Worm (Caenorhabditis elegans): ENCODE data around the gene R11.4.
"Not testable (repeated sequence)": the region's sequence is repeated elsewhere in the genome, so short reads cannot be mapped to it uniquely, and the experiment has no call there.

Gene R11.4

DNA sequence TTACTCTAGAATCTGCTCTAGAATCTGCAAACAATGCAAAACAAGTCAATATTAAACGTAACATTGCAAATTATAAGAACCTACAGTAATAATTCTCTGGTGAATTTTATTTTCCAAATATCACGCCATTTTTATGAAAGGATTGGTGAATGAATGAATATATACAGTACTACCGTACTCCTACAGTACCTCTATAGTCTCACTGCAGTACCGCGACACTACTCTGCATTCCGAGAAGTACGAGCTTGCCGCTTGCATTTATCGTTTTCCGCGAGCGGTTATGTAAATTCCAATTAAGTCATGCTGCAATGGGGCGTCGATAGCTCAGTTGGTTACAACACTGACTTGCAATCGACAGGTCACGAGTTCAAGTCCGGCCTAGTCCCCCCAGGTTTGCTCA is 1.9 kb upstream of the R11.4 start, which contains the start of gene F23A7.4:
TSS of gene F23A7.4 (plus strand) at position 301 of the 400 bp plus-strand sequence.
- TF ChIP-seq ceh-62 (tag; optimal IDR thresholded peaks at IDR 0.05); unc-62 (GFP tag; optimal IDR thresholded peaks at IDR 0.05 in 1 of 2); unc-62 (tag; optimal IDR thresholded peaks at IDR 0.05); hif-1 (tag; optimal IDR thresholded peaks at IDR 0.05): not testable (repeated sequence)

DNA sequence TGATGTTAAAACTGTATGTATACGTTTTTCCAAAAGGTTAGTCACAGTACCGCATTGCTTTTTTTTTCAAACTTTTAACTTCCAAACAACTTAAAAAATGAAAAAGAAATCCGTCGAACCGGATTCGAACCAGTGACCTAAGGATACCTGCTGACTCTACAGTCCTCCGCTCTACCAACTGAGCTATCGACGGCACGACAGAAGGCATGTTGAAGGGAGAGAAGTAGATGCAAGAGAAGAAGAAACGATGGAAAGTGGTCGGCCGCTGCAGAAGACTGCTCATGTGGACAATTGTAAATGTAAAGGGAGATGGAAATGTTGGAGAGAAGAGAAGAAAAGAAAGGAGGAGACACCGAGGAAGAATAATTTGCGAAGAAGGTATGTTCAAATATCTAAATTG is 758 bp downstream of the R11.4 start:
- TF ChIP-seq F10B5.3 (tag; optimal IDR thresholded peaks at IDR 0.05) (peak; percentile 87), nhr-102 (tag; optimal IDR thresholded peaks at IDR 0.05) (peak; percentile 95), pqm-1 (tag; optimal IDR thresholded peaks at IDR 0.05) (no peak), dmd-6 (GFP tag; IDR thresholded peaks at IDR 0.05) (peak; percentile 89), pha-4 (GFP tag; IDR thresholded peaks at IDR 0.05) (peak; percentile 98), pha-4 (tag; optimal IDR thresholded peaks at IDR 0.05) (no peak), mep-1 (tag; optimal IDR thresholded peaks at IDR 0.05) (peak; percentile 93), gei-8 (GFP tag; optimal IDR thresholded peaks at IDR 0.05) (peak; percentile 57), mdt-29 (GFP tag; IDR thresholded peaks at IDR 0.05) (peak; percentile 78), rbr-2 (tag; optimal IDR thresholded peaks at IDR 0.05) (peak; percentile 92), saeg-2 (GFP tag; IDR thresholded peaks at IDR 0.05) (peak; percentile 96), nhr-10 (tag; optimal IDR thresholded peaks at IDR 0.05) (peak; percentile 26), nhr-237 (tag; optimal IDR thresholded peaks at IDR 0.05) (peak; percentile 55), Y105C5A.15 (GFP tag; IDR thresholded peaks at IDR 0.05) (peak; percentile 96), mxl-2 (GFP tag; conservative IDR thresholded peaks at IDR 0.05) (peak; percentile 75), snpc-1.2 (GFP tag; IDR thresholded peaks at IDR 0.05) (peak; percentile 88), lin-15B (tag; optimal IDR thresholded peaks at IDR 0.05) (no peak), dmd-8 (GFP tag; IDR thresholded peaks at IDR 0.05) (peak; percentile 97), nhr-11 (tag; optimal IDR thresholded peaks at IDR 0.05) (peak; percentile 53), daf-8 (GFP tag; IDR thresholded peaks at IDR 0.05) (0 out of 2 replicates have a peak, but pooled peaks have one; percentile 66), F44E2.7 (GFP tag; IDR thresholded peaks at IDR 0.05) (peak; percentile 91), lim-7 (GFP tag; IDR thresholded peaks at IDR 0.05) (peak; percentile 96), ceh-32 (tag; optimal IDR thresholded peaks at IDR 0.05; ENCODE audit: poor library complexity) (peak; percentile 66), ztf-7 (tag; optimal IDR thresholded peaks at IDR 0.05) (peak; percentile 90), Y48G9A.11 (GFP tag; IDR thresholded peaks at IDR 0.05) (peak; percentile 77), sdz-12 (GFP tag; optimal IDR thresholded peaks at IDR 0.05) (peak; percentile 45), ceh-82 (tag; optimal IDR thresholded peaks at IDR 0.05) (no peak), Y75B8A.6 (GFP tag; IDR thresholded peaks at IDR 0.05) (peak; percentile 85; the same call in 1 of the 2 replicates), lin-38 (GFP tag; IDR thresholded peaks at IDR 0.05) (peak; percentile 86), ctbp-1 (GFP tag; IDR thresholded peaks at IDR 0.05) (peak; percentile 96), lin-1 (GFP tag; IDR thresholded peaks at IDR 0.05) (peak; percentile 90), mes-2 (tag; optimal IDR thresholded peaks at IDR 0.05; ENCODE audit: poor library complexity, severe bottlenecking) (peak; percentile 94), T26A8.4 (GFP tag; IDR thresholded peaks at IDR 0.05) (peak; percentile 95), set-16 (GFP tag; IDR thresholded peaks at IDR 0.05) (peak; percentile 64), nhr-42 (GFP tag; IDR thresholded peaks at IDR 0.05) (peak; percentile 94), jun-1 (tag; optimal IDR thresholded peaks at IDR 0.05) (peak; percentile 67), dmd-9 (GFP tag; IDR thresholded peaks at IDR 0.05) (peak; percentile 86), F37D6.2 (tag; optimal IDR thresholded peaks at IDR 0.05) (peak; percentile 93), ceh-20 (GFP tag; IDR thresholded peaks at IDR 0.05) (peak; percentile 93), nhr-111 (GFP tag; optimal IDR thresholded peaks at IDR 0.05) (peak; percentile 66), F26F4.8 (GFP tag; conservative IDR thresholded peaks at IDR 0.05) (peak; percentile 91), madf-5 (GFP tag; IDR thresholded peaks at IDR 0.05) (peak; percentile 86 to 94), hmg-1.1 (GFP tag; IDR thresholded peaks at IDR 0.05) (peak; percentile 99), skn-1 (tag; optimal IDR thresholded peaks at IDR 0.05) (no peak), ama-1 (optimal IDR thresholded peaks at IDR 0.05) (no peak), aha-1 (tag) (peak; percentile 99), lin-13 (GFP tag; optimal IDR thresholded peaks at IDR 0.05) (peak; percentile 80)

All from whole organism, L4 larva.